Worm (Caenorhabditis elegans): Measurements from ENCODE around the gene F36H5.13.

DNA sequence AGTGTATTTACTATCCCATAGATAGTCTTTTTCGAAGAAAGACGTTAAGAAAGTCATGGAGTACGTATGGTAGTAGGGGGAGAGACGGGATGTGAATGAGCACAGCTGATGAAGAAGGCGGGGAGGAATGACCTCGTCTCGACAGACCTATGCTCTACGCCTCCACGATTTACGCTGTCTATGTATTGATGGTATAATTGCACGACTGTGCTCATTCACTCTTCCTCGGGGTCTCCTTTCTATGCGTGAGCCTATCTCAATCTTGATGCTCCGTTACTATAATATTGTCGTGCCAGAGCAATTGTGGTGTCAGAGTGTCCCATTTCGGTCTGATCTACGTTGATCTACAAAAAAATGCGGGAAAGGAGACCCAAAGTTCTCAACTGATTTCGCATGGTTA lies 35.9 kb upstream of the F36H5.13 start, which contains the start of gene C08F1.10:
- TF ChIP-seq nhr-12 (tag; optimal IDR thresholded peaks at IDR 0.05) (no peak), nhr-76 (tag; optimal IDR thresholded peaks at IDR 0.05) (no peak), ztf-11 (tag; optimal IDR thresholded peaks at IDR 0.05) (no peak), ceh-9 (tag; optimal IDR thresholded peaks at IDR 0.05) (no peak), zag-1 (tag; optimal IDR thresholded peaks at IDR 0.05) (no peak), ama-1 (optimal IDR thresholded peaks at IDR 0.05) (no peak), snpc-4 (tag; optimal IDR thresholded peaks at IDR 0.05) (no peak), unc-39 (tag; optimal IDR thresholded peaks at IDR 0.05) (no peak), jun-1 (tag; optimal IDR thresholded peaks at IDR 0.05) (no peak), fos-1 (tag; optimal IDR thresholded peaks at IDR 0.05) (no peak), R02D3.7 (tag; optimal IDR thresholded peaks at IDR 0.05) (no peak), ceh-28 (tag; optimal IDR thresholded peaks at IDR 0.05) (no peak), lin-15B (tag; optimal IDR thresholded peaks at IDR 0.05) (no peak)

Measured in whole organism, L3 larva.